Fruit fly (Drosophila melanogaster) whole organism, wandering third instar larva: ENCODE measurements around the gene CG34299.
A peak's percentile ranks its signal among the peaks of the same experiment; 100 is the strongest.

Source experiments
- Abd-B ChIP-seq: fragments of >200 bp; optimal IDR thresholded peaks from 2 replicates; lab custom pipeline; 2017; ENCODE audit warnings: missing biosample characterization, missing genetic modification characterization
- CG32264 ChIP-seq: fragments of 200-800 bp; sonication (Bioruptor generic); optimal IDR thresholded peaks from 2 replicates; lab custom pipeline; 2016; ENCODE audit warnings: missing biosample characterization, missing genetic modification characterization
- CG9705 ChIP-seq: fragments of 200-800 bp; sonication (Bioruptor generic); optimal IDR thresholded peaks from 2 replicates; lab custom pipeline; 2018; ENCODE audit warnings: missing biosample characterization, mild to moderate bottlenecking, missing genetic modification characterization
- CrebA ChIP-seq: fragments of 200-800 bp; sonication (Bioruptor generic); optimal IDR thresholded peaks from 2 replicates; lab custom pipeline; 2016; ENCODE audit warnings: missing biosample characterization, mild to moderate bottlenecking, missing genetic modification characterization, borderline replicate concordance
- Dfd ChIP-seq: fragments of >200 bp; optimal IDR thresholded peaks from 2 replicates; lab custom pipeline; 2017; ENCODE audit warnings: missing biosample characterization, missing genetic modification characterization
- Dif ChIP-seq: fragments of 200-275, 200-300 bp; sonication (Bioruptor generic); optimal IDR thresholded peaks from 2 replicates; lab custom pipeline; 2018; ENCODE audit warnings: missing biosample characterization, missing genetic modification characterization; ENCODE audit not compliant: partially characterized antibody
- GATAd ChIP-seq: sonication (Bioruptor generic); optimal IDR thresholded peaks from 2 replicates; lab custom pipeline; 2016; ENCODE audit warnings: missing biosample characterization, missing genetic modification characterization
- HLH106 ChIP-seq: fragments of 200-800 bp; optimal IDR thresholded peaks from 3 replicates; lab custom pipeline; 2019; ENCODE audit warnings: missing biosample characterization, mild to moderate bottlenecking, missing genetic modification characterization, moderate library complexity
- Hnf4 ChIP-seq: fragments of 200-800 bp; sonication (Bioruptor generic); optimal IDR thresholded peaks from 2 replicates; lab custom pipeline; 2016; ENCODE audit warnings: missing biosample characterization, mild to moderate bottlenecking, missing genetic modification characterization
- Hr78 ChIP-seq: fragments of >200 bp; optimal IDR thresholded peaks from 2 replicates; lab custom pipeline; 2017; ENCODE audit warnings: missing biosample characterization, missing genetic modification characterization
- Hr83 ChIP-seq: fragments of 200-300 bp; sonication (Bioruptor generic); optimal IDR thresholded peaks from 2 replicates; lab custom pipeline; 2016; ENCODE audit warnings: missing biosample characterization, mild to moderate bottlenecking, missing genetic modification characterization, moderate library complexity; ENCODE audit not compliant: poor library complexity, severe bottlenecking
- Jra ChIP-seq: sonication (Bioruptor generic); optimal IDR thresholded peaks from 2 replicates; lab custom pipeline; 2016; ENCODE audit warnings: missing biosample characterization, missing genetic modification characterization
- Mio ChIP-seq: sonication (Bioruptor generic); optimal IDR thresholded peaks from 2 replicates; lab custom pipeline; 2016; ENCODE audit warnings: missing biosample characterization, missing genetic modification characterization
- Myc ChIP-seq: fragments of >200 bp; optimal IDR thresholded peaks from 2 replicates; lab custom pipeline; 2017
- N ChIP-seq: fragments of >200 bp; optimal IDR thresholded peaks from 2 replicates; lab custom pipeline; 2018; ENCODE audit warnings: missing biosample characterization, missing external identifiers, missing genetic modification characterization
- OdsH ChIP-seq: fragments of 200-800 bp; sonication (Bioruptor generic); optimal IDR thresholded peaks from 2 replicates; lab custom pipeline; 2016; ENCODE audit warnings: missing biosample characterization, mild to moderate bottlenecking, missing genetic modification characterization
- Rel ChIP-seq, 2 experiments: fragments of 200-800 bp; sonication (Bioruptor generic) in 1 of 2; optimal IDR thresholded peaks; 2 replicates in 1 of 2; 3 replicates in 1 of 2; lab custom pipeline; 2016 to 2019; ENCODE audit warnings: mild to moderate bottlenecking in 2 of 2, missing biosample characterization in 2 of 2, missing genetic modification characterization in 2 of 2, moderate library complexity in 1 of 2
- Sp1 ChIP-seq: fragments of 200-800 bp; sonication (Bioruptor generic); optimal IDR thresholded peaks from 3 replicates; lab custom pipeline; 2019; ENCODE audit warnings: missing biosample characterization, mild to moderate bottlenecking, missing genetic modification characterization, moderate library complexity
- Vsx2 ChIP-seq: fragments of 200-300, 225-300 bp; sonication (Bioruptor generic); optimal IDR thresholded peaks from 2 replicates; lab custom pipeline; 2018; ENCODE audit warnings: missing biosample characterization, missing genetic modification characterization; ENCODE audit not compliant: partially characterized antibody
- br ChIP-seq: fragments of 200-800 bp; sonication (Bioruptor generic); optimal IDR thresholded peaks from 2 replicates; lab custom pipeline; 2016; ENCODE audit warnings: missing biosample characterization, missing genetic modification characterization
- brk ChIP-seq: fragments of 200-800 bp; sonication (Bioruptor generic); optimal IDR thresholded peaks from 2 replicates; lab custom pipeline; 2016; ENCODE audit warnings: missing biosample characterization, mild to moderate bottlenecking, missing genetic modification characterization
- dl ChIP-seq, 2 experiments: fragments of 175-275, 200-275 bp in 1 of 2; fragments of 200-275 bp in 1 of 2; sonication (Bioruptor generic); optimal IDR thresholded peaks; lab custom pipeline; 2018; ENCODE audit warnings: mild to moderate bottlenecking in 2 of 2, missing biosample characterization in 2 of 2, missing genetic modification characterization in 2 of 2, moderate library complexity in 2 of 2; ENCODE audit not compliant: partially characterized antibody in 2 of 2, insufficient read depth in 1 of 2
- dmrt93B ChIP-seq: fragments of 200-800 bp; sonication (Bioruptor generic); optimal IDR thresholded peaks from 2 replicates; lab custom pipeline; 2018; ENCODE audit warnings: missing biosample characterization, mild to moderate bottlenecking, missing genetic modification characterization
- dsf ChIP-seq: sonication (Bioruptor generic); optimal IDR thresholded peaks from 2 replicates; lab custom pipeline; 2016; ENCODE audit warnings: missing biosample characterization, missing genetic modification characterization, borderline replicate concordance
- ey ChIP-seq: fragments of 200-800 bp; sonication (Bioruptor generic); optimal IDR thresholded peaks from 2 replicates; lab custom pipeline; 2016; ENCODE audit warnings: missing biosample characterization, missing genetic modification characterization
- foxo ChIP-seq, 2 experiments: fragments of 200-800 bp; sonication (Bioruptor generic); optimal IDR thresholded peaks; 2 replicates in 1 of 2; 3 replicates in 1 of 2; lab custom pipeline; 2016 to 2017; ENCODE audit warnings: missing biosample characterization in 2 of 2, missing genetic modification characterization in 2 of 2
- fru ChIP-seq: fragments of 200-800 bp; sonication (Bioruptor generic); optimal IDR thresholded peaks from 3 replicates; lab custom pipeline; 2016; ENCODE audit warnings: missing biosample characterization, mild to moderate bottlenecking, missing genetic modification characterization
- h ChIP-seq: fragments of 200-800 bp; sonication (Bioruptor generic); optimal IDR thresholded peaks from 3 replicates; lab custom pipeline; 2016; ENCODE audit warnings: missing biosample characterization, mild to moderate bottlenecking, missing genetic modification characterization
- jim ChIP-seq: fragments of 175-275, 200-325 bp; sonication (Bioruptor generic); optimal IDR thresholded peaks from 2 replicates; lab custom pipeline; 2016; ENCODE audit warnings: missing biosample characterization, mild to moderate bottlenecking, missing genetic modification characterization
- lola ChIP-seq: fragments of >200 bp; optimal IDR thresholded peaks from 2 replicates; lab custom pipeline; 2017; ENCODE audit warnings: missing biosample characterization, missing genetic modification characterization
- pan ChIP-seq: fragments of >200 bp; optimal IDR thresholded peaks from 2 replicates; lab custom pipeline; 2017
- psq ChIP-seq: fragments of 200-800 bp; sonication (Bioruptor generic); optimal IDR thresholded peaks from 3 replicates; lab custom pipeline; 2017; ENCODE audit warnings: missing biosample characterization, mild to moderate bottlenecking, missing genetic modification characterization, moderate library complexity
- rgr ChIP-seq: fragments of 200-800 bp; sonication (Bioruptor generic); optimal IDR thresholded peaks from 3 replicates; lab custom pipeline; 2016; ENCODE audit warnings: missing biosample characterization, mild to moderate bottlenecking, missing genetic modification characterization
- sage ChIP-seq: fragments of 200-800 bp; sonication (Bioruptor generic); optimal IDR thresholded peaks from 2 replicates; lab custom pipeline; 2016; ENCODE audit warnings: missing biosample characterization, mild to moderate bottlenecking, missing genetic modification characterization
- sv ChIP-seq: fragments of 200-800 bp; sonication (Bioruptor generic); optimal IDR thresholded peaks from 3 replicates; lab custom pipeline; 2016; ENCODE audit warnings: missing biosample characterization, missing genetic modification characterization
- tai ChIP-seq: sonication (Bioruptor generic); optimal IDR thresholded peaks from 2 replicates; lab custom pipeline; 2016; ENCODE audit warnings: missing biosample characterization, missing genetic modification characterization
- usp ChIP-seq: fragments of >200 bp; optimal IDR thresholded peaks from 2 replicates; lab custom pipeline; 2017; ENCODE audit warnings: missing biosample characterization, missing genetic modification characterization
- woc ChIP-seq: sonication (Bioruptor generic); optimal IDR thresholded peaks from 2 replicates; lab custom pipeline; 2016; ENCODE audit warnings: missing biosample characterization, mild to moderate bottlenecking, missing genetic modification characterization

Gene CG34299

DNA sequence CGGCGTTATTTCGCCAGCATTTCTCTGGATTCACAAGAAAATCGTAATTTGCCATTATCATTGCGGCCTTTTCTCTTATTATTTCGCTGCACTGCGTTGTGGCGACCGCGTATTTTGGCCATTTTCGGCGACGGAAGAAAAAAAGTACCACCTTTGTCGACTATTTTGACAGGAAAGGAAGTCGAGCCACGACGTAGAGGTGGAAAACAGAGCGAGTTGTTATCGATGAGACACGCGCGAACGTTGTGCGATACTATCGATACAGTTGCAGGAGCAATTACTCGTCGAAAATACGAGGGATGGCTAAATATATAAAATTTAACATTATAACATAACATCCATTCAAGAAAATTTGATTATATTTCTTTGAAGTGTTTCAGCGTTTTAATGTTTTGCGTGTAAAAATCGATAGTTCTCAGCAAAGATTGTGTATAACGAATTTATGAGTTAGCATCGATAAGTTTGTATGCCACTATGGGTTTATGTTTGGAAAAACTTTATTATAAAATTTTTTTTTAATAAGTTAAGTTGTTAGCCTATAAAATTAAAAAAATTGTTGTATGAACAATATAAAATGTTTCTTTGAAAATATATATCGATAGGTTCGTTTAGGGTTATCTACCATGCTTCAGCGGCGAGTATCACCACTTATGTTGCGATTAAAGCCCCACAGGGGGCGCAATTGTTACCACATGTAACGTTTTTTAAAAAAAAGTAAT, 40.5 kb upstream of the CG34299 start, which contains the start of gene RpS7:
Gene RpS7, minus strand, starts transcription at position 255 of the 719 bp plus-strand sequence.
- TF ChIP-seq brk (GFP tag; lab: Kevin White, UChicago) (no peak), sv (GFP tag; lab: Kevin White, UChicago) (peak; percentile 56), usp (GFP tag; lab: Kevin White, UChicago) (no peak), OdsH (GFP tag; lab: Kevin White, UChicago) (peak; percentile 42), Hr83 (peak; percentile 82), GATAd (peak; percentile 45), Hnf4 (peak; percentile 34), pan (lab: Kevin White, UChicago) (no peak), N (GFP tag; lab: Kevin White, UChicago) (no peak), tai (GFP tag; lab: Kevin White, UChicago) (no peak), psq (peak; percentile 47), CrebA (GFP tag; lab: Kevin White, UChicago) (no peak), Rel (GFP tag; optimal IDR thresholded peaks at IDR 0.05; lab: Kevin White, UChicago) (no peak), Rel (tag; optimal IDR thresholded peaks at IDR 0.05; lab: Kevin White, UChicago) (peak; percentile 49), foxo (GFP tag; optimal IDR thresholded peaks at IDR 0.05; lab: Kevin White, UChicago) (peak in 1 of 2 experiments; percentile 44), Dfd (GFP tag; lab: Kevin White, UChicago) (no peak), dl (GFP tag; optimal IDR thresholded peaks at IDR 0.05; lab: Kevin White, UChicago; ENCODE audit: insufficient read depth in 1 of 2, partially characterized antibody in 2 of 2) (no peak), fru (peak; percentile 55), Mio (no peak), Abd-B (GFP tag; lab: Kevin White, UChicago) (no peak), CG32264 (GFP tag; lab: Kevin White, UChicago) (no peak), jim (GFP tag; lab: Kevin White, UChicago) (no peak), Jra (GFP tag; lab: Kevin White, UChicago) (peak; percentile 34), sage (GFP tag; lab: Kevin White, UChicago) (no peak), Vsx2 (GFP tag; lab: Kevin White, UChicago) (no peak), HLH106 (tag; lab: Kevin White, UChicago) (peak; percentile 67), br (GFP tag; lab: Kevin White, UChicago) (peak; percentile 39), dsf (GFP tag; lab: Kevin White, UChicago) (peak; percentile 36), Myc (lab: Kevin White, UChicago) (peak; percentile 53), woc (GFP tag; lab: Kevin White, UChicago) (peak; percentile 29), Dif (GFP tag; lab: Kevin White, UChicago) (no peak), ey (GFP tag; lab: Kevin White, UChicago) (peak; percentile 13), rgr (GFP tag; lab: Kevin White, UChicago) (peak; percentile 69), dmrt93B (GFP tag; lab: Kevin White, UChicago) (peak; percentile 64), h (GFP tag; lab: Kevin White, UChicago) (peak; percentile 84), lola (GFP tag; lab: Kevin White, UChicago) (no peak), CG9705 (GFP tag; lab: Kevin White, UChicago) (peak; percentile 70), Sp1 (GFP tag; lab: Kevin White, UChicago) (peak; percentile 77), Hr78 (GFP tag; lab: Kevin White, UChicago) (no peak)

DNA sequence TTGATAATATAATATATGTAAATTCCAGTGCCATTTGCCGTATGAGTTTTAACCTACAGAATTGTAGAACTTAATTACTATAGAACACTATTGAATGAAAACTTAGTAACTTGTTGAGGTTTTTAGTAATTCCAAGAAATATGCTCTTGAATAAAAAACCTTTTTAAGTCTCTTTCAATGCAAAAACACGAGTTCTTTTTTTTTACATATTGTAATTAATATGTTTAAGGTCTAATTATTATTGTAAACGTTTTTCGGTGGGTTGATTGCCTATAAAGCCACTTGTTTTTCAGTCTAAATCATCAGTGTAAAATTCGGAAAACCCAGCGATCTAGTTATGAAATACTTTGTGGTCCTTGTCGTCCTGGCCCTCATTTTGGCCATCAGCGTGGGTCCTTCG, 39.7 kb upstream of the CG34299 start, which contains the start of gene Anp:
Gene Anp, plus strand, starts transcription at position 301 of the 400 bp plus-strand sequence.
- TF ChIP-seq sage (GFP tag; lab: Kevin White, UChicago) (no peak), Vsx2 (GFP tag; lab: Kevin White, UChicago) (no peak), h (GFP tag; lab: Kevin White, UChicago) (no peak), rgr (GFP tag; lab: Kevin White, UChicago) (no peak), fru (no peak), CG9705 (GFP tag; lab: Kevin White, UChicago) (no peak), HLH106 (tag; lab: Kevin White, UChicago) (no peak), dmrt93B (GFP tag; lab: Kevin White, UChicago) (no peak), Jra (GFP tag; lab: Kevin White, UChicago) (no peak), Abd-B (GFP tag; lab: Kevin White, UChicago) (no peak), N (GFP tag; lab: Kevin White, UChicago) (no peak)
